Worm (Caenorhabditis elegans) whole organism, L4 larva: ENCODE results near the gene F07G6.8.

Experiments used
- aha-1 ChIP-seq: fragments of 150-350 bp; peaks from one replicate; lab custom pipeline; 2014; ENCODE audit warnings: missing biosample characterization, missing genetic modification characterization
- madf-9 ChIP-seq: fragments of 200-800 bp; sonication (Bioruptor generic); conservative IDR thresholded peaks from 2 replicates; pipeline ENCODE4 v1.3.6; 2022; ENCODE audit warnings: missing genetic modification reagents, missing genetic modification characterization, missing compliant biosample characterization

F07G6.8 gene

DNA sequence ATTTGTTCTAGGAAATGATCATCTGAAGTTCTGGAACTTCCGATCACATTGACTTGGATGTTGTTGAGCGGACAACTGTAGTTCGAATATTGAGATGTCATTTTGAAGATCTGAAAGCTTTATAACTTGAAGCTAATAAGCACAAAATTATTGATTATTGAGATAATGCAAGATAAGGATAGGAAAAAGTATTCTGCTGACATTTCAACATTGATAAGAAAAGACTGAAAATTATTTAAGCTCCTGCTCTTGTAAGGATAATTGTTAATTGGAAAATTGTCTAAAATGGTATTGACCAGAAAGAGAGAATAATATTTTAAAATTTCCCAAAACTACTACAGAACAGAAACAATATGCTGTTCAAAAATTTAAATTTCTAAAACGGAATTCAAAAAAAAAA is 46.2 kb downstream of the F07G6.8 start, which contains the start of gene tbx-31:
tbx-31 (minus strand) TSS at position 101 of the 400 bp plus-strand sequence.
- TF ChIP-seq aha-1 (tag; lab: Kevin White, UChicago), result peak; percentile 72
- TF ChIP-seq madf-9, result no peak
